Worm (Caenorhabditis elegans) whole organism, young adult: ENCODE results near the gene F18E3.13.
A peak's percentile ranks its signal among the peaks of the same experiment; 100 is the strongest.

Source experiments
- B0035.1 ChIP-seq: sonication (generic microtip); optimal IDR thresholded peaks from 2 replicates; lab custom pipeline; 2016; ENCODE audit warnings: missing genetic modification characterization, mild to moderate bottlenecking, missing compliant biosample characterization, missing genotype, missing genetic modification reagents
- B0336.3 ChIP-seq: fragments of 200-800 bp; sonication (Bioruptor generic); IDR thresholded peaks from 2 replicates; pipeline ENCODE4 v1.3.6; 2022; ENCODE audit warnings: missing genetic modification characterization, missing compliant biosample characterization
- F33H1.4 ChIP-seq: fragments of 200-800 bp; sonication (Bioruptor generic); IDR thresholded peaks from 2 replicates; pipeline ENCODE4 v1.3.6; 2022; ENCODE audit warnings: missing genetic modification reagents, missing genetic modification characterization, missing compliant biosample characterization
- F55B11.4 ChIP-seq: sonication (generic microtip); optimal IDR thresholded peaks from 2 replicates; lab custom pipeline; 2016; ENCODE audit warnings: missing compliant biosample characterization, missing genetic modification characterization, borderline replicate concordance; ENCODE audit not compliant: insufficient read depth
- K12H6.12 ChIP-seq: fragments of 200-800 bp; sonication (Bioruptor generic); optimal IDR thresholded peaks from 2 replicates; lab custom pipeline; 2018; ENCODE audit warnings: mild to moderate bottlenecking, missing genetic modification characterization, missing compliant biosample characterization
- Y53G8AR.9 ChIP-seq: fragments of 200-800 bp; sonication (Bioruptor generic); conservative IDR thresholded peaks from 2 replicates; pipeline ENCODE4 v1.3.6; 2022; ENCODE audit warnings: missing genetic modification reagents, missing genetic modification characterization, missing compliant biosample characterization
- Y67H2A.10 ChIP-seq: fragments of 200-800 bp; sonication (Bioruptor generic); conservative IDR thresholded peaks from 2 replicates; pipeline ENCODE4 v1.3.6; 2022; ENCODE audit warnings: missing genetic modification reagents, missing genetic modification characterization, missing compliant biosample characterization
- atf-7 ChIP-seq: sonication (generic microtip); optimal IDR thresholded peaks from 2 replicates; lab custom pipeline; 2017; ENCODE audit warnings: mild to moderate bottlenecking, missing genetic modification characterization, missing compliant biosample characterization
- attf-6 ChIP-seq: fragments of 200-800 bp; sonication (Bioruptor generic); IDR thresholded peaks from 2 replicates; pipeline ENCODE4 v1.3.6; 2022; ENCODE audit warnings: missing genetic modification reagents, missing genetic modification characterization, missing compliant biosample characterization
- bed-1 ChIP-seq: fragments of 200-800 bp; sonication (Bioruptor generic); IDR thresholded peaks from 2 replicates; pipeline ENCODE4 v1.3.6; 2022; ENCODE audit warnings: missing genetic modification reagents, missing genetic modification characterization, missing compliant biosample characterization
- bed-2 ChIP-seq: fragments of 200-800 bp; sonication (Bioruptor generic); IDR thresholded peaks from 2 replicates; pipeline ENCODE4 v1.3.6; 2022; ENCODE audit warnings: missing genetic modification reagents, missing genetic modification characterization, missing compliant biosample characterization
- cebp-2 ChIP-seq: fragments of 200-800 bp; sonication (Bioruptor generic); IDR thresholded peaks from 2 replicates; pipeline ENCODE4 v1.3.6; 2022; ENCODE audit warnings: missing genetic modification characterization, missing compliant biosample characterization
- ceh-100 ChIP-seq: fragments of 200-800 bp; sonication (Bioruptor generic); IDR thresholded peaks from 2 replicates; pipeline ENCODE4 v1.3.6; 2022; ENCODE audit warnings: missing genetic modification reagents, missing genetic modification characterization, missing compliant biosample characterization
- dox-1 ChIP-seq: fragments of 200-800 bp; sonication (Bioruptor generic); IDR thresholded peaks from 2 replicates; pipeline ENCODE4 v1.3.6; 2022; ENCODE audit warnings: missing genetic modification reagents, missing genetic modification characterization, missing compliant biosample characterization
- egl-18 ChIP-seq: fragments of 200-800 bp; sonication (Bioruptor generic); IDR thresholded peaks from 2 replicates; pipeline ENCODE4 v1.3.6; 2022; ENCODE audit warnings: missing genetic modification reagents, missing genetic modification characterization, missing compliant biosample characterization
- egl-44 ChIP-seq: fragments of 200-800 bp; sonication (Bioruptor generic); IDR thresholded peaks from 2 replicates; pipeline ENCODE4 v1.3.6; 2022; ENCODE audit warnings: missing genetic modification reagents, missing genetic modification characterization, missing compliant biosample characterization
- ekl-4 ChIP-seq: fragments of 200-800 bp; sonication (Bioruptor generic); IDR thresholded peaks from 2 replicates; pipeline ENCODE4 v1.3.6; 2022; ENCODE audit warnings: missing genetic modification reagents, missing genetic modification characterization, missing compliant biosample characterization
- ets-4 ChIP-seq: fragments of 200-800 bp; sonication (Bioruptor generic); optimal IDR thresholded peaks from 2 replicates; lab custom pipeline; 2018; ENCODE audit warnings: mild to moderate bottlenecking, missing genetic modification characterization, missing compliant biosample characterization
- fkh-3 ChIP-seq: sonication (generic microtip); optimal IDR thresholded peaks from 2 replicates; lab custom pipeline; 2016; ENCODE audit warnings: mild to moderate bottlenecking, missing genetic modification characterization, missing compliant biosample characterization
- hlh-12 ChIP-seq: sonication (generic microtip); optimal IDR thresholded peaks from 2 replicates; lab custom pipeline; 2016; ENCODE audit warnings: missing genetic modification characterization, missing compliant biosample characterization
- hmg-20 ChIP-seq: fragments of 200-800 bp; sonication (Bioruptor generic); IDR thresholded peaks from 2 replicates; pipeline ENCODE4 v1.3.6; 2022; ENCODE audit warnings: missing genetic modification reagents, missing genetic modification characterization, missing compliant biosample characterization
- hrde-1 ChIP-seq: sonication (generic microtip); optimal IDR thresholded peaks from 2 replicates; lab custom pipeline; 2016; ENCODE audit warnings: missing genetic modification characterization, mild to moderate bottlenecking, missing compliant biosample characterization, moderate library complexity, missing genotype, missing genetic modification reagents, borderline replicate concordance
- lag-1 ChIP-seq: fragments of 200-800 bp; sonication (Bioruptor generic); IDR thresholded peaks from 2 replicates; pipeline ENCODE4 v1.3.6; 2022; ENCODE audit warnings: missing genetic modification reagents, missing genetic modification characterization, missing compliant biosample characterization
- lin-35 ChIP-seq, 3 experiments: fragments of 150-350 bp in 2 of 3; sonication (generic microtip) in 1 of 3; optimal IDR thresholded peaks; 2 replicates each; lab custom pipeline; 2014 to 2018; ENCODE audit warnings: missing biosample characterization in 3 of 3, missing genetic modification characterization in 3 of 3, missing genetic modification reagents in 3 of 3
- lin-40 ChIP-seq: sonication (generic microtip); optimal IDR thresholded peaks from 2 replicates; lab custom pipeline; 2016; ENCODE audit warnings: missing genetic modification characterization, mild to moderate bottlenecking, missing compliant biosample characterization, missing genotype, missing genetic modification reagents
- lsl-1 ChIP-seq: fragments of 200-800 bp; sonication (Bioruptor generic); optimal IDR thresholded peaks from 2 replicates; lab custom pipeline; 2018; ENCODE audit warnings: mild to moderate bottlenecking, missing genetic modification characterization, moderate library complexity, missing compliant biosample characterization
- madf-3 ChIP-seq: fragments of 200-800 bp; sonication (Bioruptor generic); IDR thresholded peaks from 2 replicates; pipeline ENCODE4 v1.3.6; 2022; ENCODE audit warnings: missing genetic modification reagents, missing genetic modification characterization, missing compliant biosample characterization
- madf-6 ChIP-seq: fragments of 200-800 bp; sonication (Bioruptor generic); IDR thresholded peaks from 2 replicates; pipeline ENCODE4 v1.3.6; 2022; ENCODE audit warnings: missing genetic modification reagents, missing genetic modification characterization, missing compliant biosample characterization
- madf-8 ChIP-seq: fragments of 200-800 bp; sonication (Bioruptor generic); conservative IDR thresholded peaks from 2 replicates; pipeline ENCODE4 v1.3.6; 2022; ENCODE audit warnings: missing genetic modification reagents, missing genetic modification characterization, missing compliant biosample characterization
- nfyb-1 ChIP-seq: fragments of 200-800 bp; sonication (Bioruptor generic); IDR thresholded peaks from 2 replicates; pipeline ENCODE4 v1.3.6; 2022; ENCODE audit warnings: missing genetic modification reagents, missing genetic modification characterization, missing compliant biosample characterization
- nhr-120 ChIP-seq: fragments of 200-800 bp; sonication (Bioruptor generic); IDR thresholded peaks from 2 replicates; pipeline ENCODE4 v1.3.6; 2022; ENCODE audit warnings: missing genetic modification characterization, missing compliant biosample characterization
- nhr-80 ChIP-seq: sonication (generic microtip); optimal IDR thresholded peaks from 2 replicates; lab custom pipeline; 2016; ENCODE audit warnings: missing genetic modification characterization, missing compliant biosample characterization
- pha-4 ChIP-seq: fragments of 150-350 bp; sonication (generic microtip); optimal IDR thresholded peaks from 2 replicates; lab custom pipeline; 2014; ENCODE audit warnings: missing biosample characterization, missing genetic modification reagents, missing genetic modification characterization
- repo-1 ChIP-seq: sonication (generic microtip); optimal IDR thresholded peaks from 2 replicates; lab custom pipeline; 2017; ENCODE audit warnings: mild to moderate bottlenecking, missing genetic modification characterization, missing compliant biosample characterization
- snpc-4 ChIP-seq, 5 experiments: fragments of 150-350 bp in 1 of 5; sonication (generic microtip) in 4 of 5; optimal IDR thresholded peaks; 2 replicates each; lab custom pipeline; 2014 to 2018; ENCODE audit warnings: missing genetic modification characterization in 5 of 5, missing biosample characterization in 3 of 5, antibody characterized with exemption in 2 of 5, mild to moderate bottlenecking in 2 of 5, missing compliant biosample characterization in 2 of 5, missing genotype in 2 of 5, moderate library complexity in 2 of 5, missing genetic modification reagents in 1 of 5
- sptf-2 ChIP-seq: fragments of 200-800 bp; sonication (Bioruptor generic); optimal IDR thresholded peaks from 2 replicates; lab custom pipeline; 2018; ENCODE audit warnings: mild to moderate bottlenecking, missing genetic modification characterization, missing compliant biosample characterization
- tbp1 ChIP-seq: fragments of 200-800 bp; sonication (Bioruptor generic); optimal IDR thresholded peaks from 2 replicates; lab custom pipeline; 2018; ENCODE audit warnings: mild to moderate bottlenecking, missing genetic modification characterization, missing compliant biosample characterization
- tlf-1 ChIP-seq: fragments of 200-800 bp; sonication (Bioruptor generic); optimal IDR thresholded peaks from 2 replicates; lab custom pipeline; 2018; ENCODE audit warnings: mild to moderate bottlenecking, missing genetic modification characterization, missing compliant biosample characterization
- xnd-1 ChIP-seq: sonication (generic microtip); optimal IDR thresholded peaks from 2 replicates; lab custom pipeline; 2016; ENCODE audit warnings: missing genotype, missing genetic modification reagents, missing genetic modification characterization, missing compliant biosample characterization
- zim-3 ChIP-seq: sonication (generic microtip); optimal IDR thresholded peaks from 2 replicates; lab custom pipeline; 2017; ENCODE audit warnings: mild to moderate bottlenecking, missing genetic modification characterization, moderate library complexity, missing compliant biosample characterization
- ztf-22 ChIP-seq: fragments of 200-800 bp; sonication (Bioruptor generic); optimal IDR thresholded peaks from 2 replicates; lab custom pipeline; 2018; ENCODE audit warnings: mild to moderate bottlenecking, missing genetic modification characterization, moderate library complexity, missing compliant biosample characterization
- ztf-28 ChIP-seq: fragments of 200-800 bp; sonication (Bioruptor generic); IDR thresholded peaks from 2 replicates; pipeline ENCODE4 v1.3.6; 2022; ENCODE audit warnings: missing genetic modification reagents, missing genetic modification characterization, missing compliant biosample characterization
- ztf-3 ChIP-seq: fragments of 200-800 bp; sonication (Bioruptor generic); optimal IDR thresholded peaks from 2 replicates; lab custom pipeline; 2018; ENCODE audit warnings: mild to moderate bottlenecking, missing genetic modification characterization, missing compliant biosample characterization

Gene F18E3.13

DNA sequence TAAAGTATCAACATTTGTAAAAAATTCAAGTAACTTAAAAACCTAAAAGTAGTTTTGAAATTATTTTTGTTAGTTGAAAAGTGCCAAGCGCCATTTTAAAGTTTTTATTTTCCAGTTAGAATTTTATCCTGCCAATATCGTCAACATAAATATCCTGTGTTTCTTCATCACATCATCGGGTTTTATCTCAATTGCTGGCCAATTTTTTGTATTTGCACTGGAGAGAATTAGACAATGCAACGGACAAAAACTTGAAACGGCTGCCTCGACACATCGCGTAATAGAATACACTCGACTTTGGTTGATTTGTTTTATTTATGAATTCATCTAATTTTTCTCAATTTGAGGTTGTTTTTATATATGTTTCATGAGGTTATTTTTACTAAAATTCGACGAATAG lies 39.0 kb downstream of the F18E3.13 start, which contains the start of gene F25E5.2:
Gene F25E5.2 (plus strand): TSS at position 301 of the 400 bp plus-strand sequence.
- TF ChIP-seq repo-1 (tag; lab: Kevin White, UChicago): no peak
- TF ChIP-seq atf-7 (tag; lab: Kevin White, UChicago): no peak
- no peak for TF ChIP-seq tlf-1 (GFP tag; lab: Kevin White, UChicago)

ce11 chrV:7460898-7461297 lies 44.9 kb downstream of the F18E3.13 start, which contains the start of gene srh-92:
Gene srh-92, minus strand, starts transcription at chrV:7460998.
- TF ChIP-seq bed-2: no peak
- TF ChIP-seq bed-1: no peak
- no peak for TF ChIP-seq hmg-20 (GFP tag; lab: Robert Waterston, UW)
- no peak for TF ChIP-seq zim-3 (tag; lab: Kevin White, UChicago)
- TF ChIP-seq ztf-3 (GFP tag; lab: Kevin White, UChicago): no peak
- no peak for TF ChIP-seq atf-7 (tag; lab: Kevin White, UChicago)
- TF ChIP-seq lsl-1: no peak
- no peak for TF ChIP-seq hrde-1 (tag; lab: Kevin White, UChicago)
- TF ChIP-seq sptf-2: no peak
- TF ChIP-seq ets-4 (GFP tag; lab: Kevin White, UChicago): no peak
- no peak for TF ChIP-seq dox-1 (GFP tag; lab: Robert Waterston, UW)
- TF ChIP-seq F55B11.4 (tag; lab: Kevin White, UChicago): no peak
- TF ChIP-seq K12H6.12 (tag; lab: Kevin White, UChicago): no peak
- TF ChIP-seq egl-44 (GFP tag; lab: Robert Waterston, UW): no peak
- no peak for TF ChIP-seq snpc-4 (GFP tag; optimal IDR thresholded peaks at IDR 0.05; lab: Kevin White, UChicago)
- no peak for TF ChIP-seq snpc-4 (tag; optimal IDR thresholded peaks at IDR 0.05; lab: Kevin White, UChicago)

ce11 chrV:7464696-7465095 lies 48.7 kb downstream of the F18E3.13 start, which contains the start of gene srh-89:
Gene srh-89, minus strand, starts transcription at chrV:7464796.
- TF ChIP-seq egl-44 (GFP tag; lab: Robert Waterston, UW) (no peak), cebp-2 (GFP tag; lab: Robert Waterston, UW) (no peak), Y53G8AR.9 (GFP tag; lab: Robert Waterston, UW) (no peak), tbp1 (GFP tag; lab: Kevin White, UChicago) (no peak), lin-35 (GFP tag; optimal IDR thresholded peaks at IDR 0.05; lab: Kevin White, UChicago) (no peak), B0336.3 (GFP tag; lab: Robert Waterston, UW) (no peak), B0035.1 (tag; lab: Kevin White, UChicago) (no peak), K12H6.12 (tag; lab: Kevin White, UChicago) (no peak), hmg-20 (GFP tag; lab: Robert Waterston, UW) (no peak), xnd-1 (tag; lab: Kevin White, UChicago) (no peak), nhr-120 (GFP tag; lab: Robert Waterston, UW) (no peak), ztf-28 (GFP tag; lab: Robert Waterston, UW) (no peak), nfyb-1 (GFP tag; lab: Robert Waterston, UW) (no peak), F33H1.4 (no peak), madf-3 (GFP tag; lab: Robert Waterston, UW) (no peak), pha-4 (tag; lab: Kevin White, UChicago) (no peak), sptf-2 (no peak), egl-18 (no peak), Y67H2A.10 (GFP tag; lab: Robert Waterston, UW) (no peak)

DNA sequence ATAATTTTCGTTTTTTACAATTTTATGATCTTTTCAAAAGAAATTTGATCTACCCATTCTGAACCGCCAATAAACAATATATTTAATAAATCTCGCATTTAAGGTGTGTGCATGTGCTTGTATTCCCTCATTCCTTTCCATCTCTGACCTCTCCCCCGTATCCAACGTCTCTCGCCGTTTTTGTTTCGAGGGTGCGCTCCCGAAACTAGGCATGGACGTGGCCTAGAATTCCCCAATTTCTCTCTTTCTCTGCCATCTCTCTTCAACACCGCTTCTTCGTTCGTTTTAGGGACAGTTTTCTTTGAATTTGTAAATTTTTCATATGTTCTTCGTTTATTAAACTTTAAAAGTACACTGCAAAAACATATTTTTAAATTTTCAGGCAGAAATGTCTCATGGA lies 49.5 kb downstream of the F18E3.13 start, which contains the start of gene F25E5.1:
Gene F25E5.1 (plus strand): TSS at position 376 of the 400 bp plus-strand sequence.
- no peak for TF ChIP-seq hlh-12 (tag; lab: Kevin White, UChicago)
- 0 out of 2 replicates have a peak, but pooled peaks have one; percentile 27 for TF ChIP-seq ekl-4 (GFP tag; lab: Robert Waterston, UW)
- TF ChIP-seq lsl-1: no peak
- peak; percentile 60 for TF ChIP-seq nhr-80 (tag; lab: Kevin White, UChicago)
- no peak for TF ChIP-seq B0336.3 (GFP tag; lab: Robert Waterston, UW)
- no peak for TF ChIP-seq fkh-3 (tag; lab: Kevin White, UChicago)
- 0 out of 2 replicates have a peak, but pooled peaks have one; percentile 27 for TF ChIP-seq ceh-100 (GFP tag; lab: Robert Waterston, UW)
- TF ChIP-seq madf-6 (GFP tag; lab: Robert Waterston, UW): no peak; the same call in 1 of the 2 replicates
- TF ChIP-seq ztf-22 (GFP tag; lab: Kevin White, UChicago): no peak
- no peak for TF ChIP-seq attf-6 (GFP tag; lab: Robert Waterston, UW)
- no peak for TF ChIP-seq lag-1 (GFP tag; lab: Robert Waterston, UW)
- peak; percentile 46 for TF ChIP-seq madf-8 (GFP tag; lab: Robert Waterston, UW)
- TF ChIP-seq ztf-3 (GFP tag; lab: Kevin White, UChicago): no peak
- no peak for TF ChIP-seq lin-40
